Fruit fly (Drosophila melanogaster) Kc167 (cell line): ENCODE measurements around the gene CG5435.

Source experiments
- insv ChIP-seq: fragments of >200 bp; optimal IDR thresholded peaks from 3 replicates; lab custom pipeline; 2018; ENCODE audit warnings: missing external identifiers
- psq ChIP-seq: fragments of >200 bp; optimal IDR thresholded peaks from 2 replicates; lab custom pipeline; 2017; ENCODE audit warnings: missing external identifiers

DNA sequence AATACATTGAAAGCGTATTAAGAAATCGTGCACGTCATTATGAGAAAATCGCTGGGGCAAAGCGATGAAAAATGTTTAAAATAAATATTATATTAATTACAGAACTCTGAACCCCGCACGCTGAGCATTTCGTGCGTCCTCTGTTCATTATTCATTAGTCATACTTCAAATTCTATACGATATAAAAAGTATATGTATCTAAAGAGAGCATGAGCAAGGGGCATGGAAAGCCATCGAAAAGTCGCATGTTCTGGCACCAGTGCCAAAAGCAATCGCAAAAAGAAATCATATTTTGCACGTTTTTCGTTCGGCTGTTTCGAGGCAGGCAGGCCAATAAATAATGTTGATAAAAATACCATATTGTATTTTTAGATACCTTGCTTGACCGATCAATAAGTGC, 28.5 kb upstream of the CG5435 start:
- TF ChIP-seq psq (lab: Kevin White, UChicago) (no peak), insv (lab: Kevin White, UChicago) (no peak)
